Fruit fly (Drosophila melanogaster) whole organism, prepupa: ENCODE results near the gene osk.

Experiments used
- Blimp-1 ChIP-seq: fragments of 200-800 bp; sonication (Bioruptor generic); optimal IDR thresholded peaks from 3 replicates; lab custom pipeline; 2017; ENCODE audit warnings: missing biosample characterization, missing genetic modification characterization, mild to moderate bottlenecking, moderate library complexity, missing genetic modification reagents
- CG10631 ChIP-seq: fragments of 200-800 bp; sonication (Bioruptor generic); optimal IDR thresholded peaks from 2 replicates; lab custom pipeline; 2016; ENCODE audit warnings: missing biosample characterization, missing genetic modification characterization
- CG10669 ChIP-seq: fragments of 200-800 bp; sonication (Bioruptor generic); optimal IDR thresholded peaks from 3 replicates; lab custom pipeline; 2018; ENCODE audit warnings: missing biosample characterization, mild to moderate bottlenecking, missing genetic modification characterization, moderate library complexity
- CG11294 ChIP-seq: fragments of 200-800 bp; sonication (Bioruptor generic); IDR thresholded peaks from 2 replicates; pipeline ENCODE4 v1.3.6; 2022; ENCODE audit warnings: missing biosample characterization, missing genetic modification characterization
- CG15336 ChIP-seq: fragments of 200-800 bp; sonication (Bioruptor generic); IDR thresholded peaks from 2 replicates; pipeline ENCODE4 v1.3.6; 2022; ENCODE audit warnings: missing biosample characterization, missing genetic modification characterization
- CG1621 ChIP-seq: fragments of 200-800 bp; sonication (Bioruptor generic); optimal IDR thresholded peaks from 3 replicates; lab custom pipeline; 2018; ENCODE audit warnings: missing biosample characterization, mild to moderate bottlenecking, missing genetic modification characterization
- CG16779 ChIP-seq: fragments of 200-800 bp; sonication (Bioruptor generic); optimal IDR thresholded peaks from 3 replicates; lab custom pipeline; 2017; ENCODE audit warnings: missing biosample characterization, mild to moderate bottlenecking, missing genetic modification characterization
- CG3032 ChIP-seq: fragments of 200-800 bp; optimal IDR thresholded peaks from 2 replicates; lab custom pipeline; 2019; ENCODE audit warnings: missing biosample characterization, mild to moderate bottlenecking, missing genetic modification characterization, moderate library complexity
- CG32006 ChIP-seq: fragments of 200-800 bp; sonication (Bioruptor generic); optimal IDR thresholded peaks from 3 replicates; lab custom pipeline; 2017; ENCODE audit warnings: missing biosample characterization, mild to moderate bottlenecking, missing genetic modification characterization
- CG34406 ChIP-seq: fragments of 200-800 bp; sonication (Bioruptor generic); optimal IDR thresholded peaks from 3 replicates; lab custom pipeline; 2016; ENCODE audit warnings: missing biosample characterization, missing genetic modification characterization
- CG3919 ChIP-seq: fragments of 200-800 bp; sonication (Bioruptor generic); optimal IDR thresholded peaks from 3 replicates; lab custom pipeline; 2016; ENCODE audit warnings: missing biosample characterization, missing genetic modification characterization
- CG4318 ChIP-seq: fragments of 200-800 bp; sonication (Bioruptor generic); optimal IDR thresholded peaks from 3 replicates; lab custom pipeline; 2017; ENCODE audit warnings: missing biosample characterization, mild to moderate bottlenecking, missing genetic modification characterization
- CG6163 ChIP-seq: fragments of 200-800 bp; sonication (Bioruptor generic); IDR thresholded peaks from 3 replicates; pipeline ENCODE4 v1.3.6; 2022; ENCODE audit warnings: missing biosample characterization, missing genetic modification characterization
- CG6854 ChIP-seq: fragments of 200-800 bp; sonication (Bioruptor generic); optimal IDR thresholded peaks from 2 replicates; lab custom pipeline; 2017; ENCODE audit warnings: missing biosample characterization, mild to moderate bottlenecking, missing genetic modification characterization
- CG7368 ChIP-seq: fragments of 200-800 bp; sonication (Bioruptor generic); optimal IDR thresholded peaks from 3 replicates; lab custom pipeline; 2016; ENCODE audit warnings: missing biosample characterization, missing genetic modification characterization
- CG8119 ChIP-seq: fragments of 200-800 bp; sonication (Bioruptor generic); IDR thresholded peaks from 3 replicates; pipeline ENCODE4 v1.3.6; 2022; ENCODE audit warnings: missing biosample characterization, missing genetic modification characterization
- CG8632 ChIP-seq: fragments of 200-800 bp; sonication (Bioruptor generic); optimal IDR thresholded peaks from 3 replicates; lab custom pipeline; 2016; ENCODE audit warnings: missing biosample characterization, missing genetic modification characterization
- CG9139 ChIP-seq: fragments of 200-800 bp; sonication (Bioruptor generic); optimal IDR thresholded peaks from 3 replicates; lab custom pipeline; 2017; ENCODE audit warnings: missing biosample characterization, mild to moderate bottlenecking, missing genetic modification characterization
- Eip75B ChIP-seq: fragments of 200-800 bp; sonication (Bioruptor generic); optimal IDR thresholded peaks from 3 replicates; lab custom pipeline; 2016; ENCODE audit warnings: missing biosample characterization, missing genetic modification characterization
- Eip78C ChIP-seq: fragments of 200-800 bp; sonication (Bioruptor generic); peaks from one replicate; lab custom pipeline; 2016; ENCODE audit warnings: missing biosample characterization, missing genetic modification characterization
- Eip93F ChIP-seq: fragments of 200-800 bp; sonication (Bioruptor generic); optimal IDR thresholded peaks from 2 replicates; lab custom pipeline; 2016; ENCODE audit warnings: missing biosample characterization, mild to moderate bottlenecking, missing genetic modification characterization
- Ets21C ChIP-seq: fragments of 200-800 bp; sonication (Bioruptor generic); optimal IDR thresholded peaks from 3 replicates; lab custom pipeline; 2016; ENCODE audit warnings: missing biosample characterization, missing genetic modification characterization
- Ets96B ChIP-seq: fragments of 200-800 bp; optimal IDR thresholded peaks from 2 replicates; lab custom pipeline; 2019; ENCODE audit warnings: missing biosample characterization, mild to moderate bottlenecking, missing genetic modification characterization, moderate library complexity
- Hr39 ChIP-seq: fragments of 200-800 bp; sonication (Bioruptor generic); optimal IDR thresholded peaks from 2 replicates; lab custom pipeline; 2016; ENCODE audit warnings: missing biosample characterization, missing genetic modification characterization
- Lpt ChIP-seq: fragments of 200-800 bp; sonication (Bioruptor generic); optimal IDR thresholded peaks from 3 replicates; lab custom pipeline; 2016; ENCODE audit warnings: missing biosample characterization, missing genetic modification characterization
- OdsH ChIP-seq: fragments of 200-800 bp; sonication (Bioruptor generic); optimal IDR thresholded peaks from 3 replicates; lab custom pipeline; 2016; ENCODE audit warnings: missing biosample characterization, missing genetic modification characterization
- Sox102F ChIP-seq: fragments of 200-800 bp; sonication (Bioruptor generic); optimal IDR thresholded peaks from 2 replicates; lab custom pipeline; 2016; ENCODE audit warnings: missing biosample characterization, mild to moderate bottlenecking, missing genetic modification characterization
- Sox14 ChIP-seq: fragments of 200-800 bp; sonication (Bioruptor generic); optimal IDR thresholded peaks from 3 replicates; lab custom pipeline; 2016; ENCODE audit warnings: missing biosample characterization, missing genetic modification characterization
- achi ChIP-seq: fragments of 200-800 bp; sonication (Bioruptor generic); optimal IDR thresholded peaks from 3 replicates; lab custom pipeline; 2016; ENCODE audit warnings: missing biosample characterization, missing genetic modification characterization
- acj6 ChIP-seq: fragments of 200-800 bp; sonication (Bioruptor generic); optimal IDR thresholded peaks from 3 replicates; lab custom pipeline; 2016; ENCODE audit warnings: missing biosample characterization, missing genetic modification characterization
- cyc ChIP-seq: fragments of 200-800 bp; sonication (Bioruptor generic); optimal IDR thresholded peaks from 3 replicates; lab custom pipeline; 2016; ENCODE audit warnings: missing biosample characterization, missing genetic modification characterization
- dac ChIP-seq: fragments of 200-800 bp; sonication (Bioruptor generic); optimal IDR thresholded peaks from 2 replicates; lab custom pipeline; 2017; ENCODE audit warnings: missing biosample characterization, mild to moderate bottlenecking, missing genetic modification characterization
- dsx ChIP-seq: fragments of 200-800 bp; optimal IDR thresholded peaks from 3 replicates; lab custom pipeline; 2019; ENCODE audit warnings: missing biosample characterization, mild to moderate bottlenecking, missing genetic modification characterization, moderate library complexity; ENCODE audit not compliant: poor library complexity, severe bottlenecking
- eg ChIP-seq: fragments of 200-800 bp; sonication (Bioruptor generic); IDR thresholded peaks from 3 replicates; pipeline ENCODE4 v1.3.6; 2022; ENCODE audit warnings: missing biosample characterization, missing genetic modification characterization
- esn ChIP-seq: fragments of 200-800 bp; sonication (Bioruptor generic); optimal IDR thresholded peaks from 2 replicates; lab custom pipeline; 2016; ENCODE audit warnings: missing biosample characterization, mild to moderate bottlenecking, missing genetic modification characterization, moderate library complexity
- fkh ChIP-seq: fragments of 200-800 bp; sonication (Bioruptor generic); optimal IDR thresholded peaks from 3 replicates; lab custom pipeline; 2017; ENCODE audit warnings: missing biosample characterization, mild to moderate bottlenecking, missing genetic modification characterization, moderate library complexity
- lz ChIP-seq: fragments of 200-800 bp; sonication (Bioruptor generic); optimal IDR thresholded peaks from 3 replicates; lab custom pipeline; 2016; ENCODE audit warnings: missing biosample characterization, missing genetic modification characterization
- net ChIP-seq: fragments of 200-800 bp; sonication (Bioruptor generic); optimal IDR thresholded peaks from 3 replicates; lab custom pipeline; 2016; ENCODE audit warnings: missing biosample characterization, missing genetic modification characterization
- pdm3 ChIP-seq: fragments of 200-800 bp; sonication (Bioruptor generic); optimal IDR thresholded peaks from 3 replicates; lab custom pipeline; 2016; ENCODE audit warnings: missing biosample characterization, missing genetic modification characterization
- salr ChIP-seq, 2 experiments: fragments of 200-800 bp; sonication (Bioruptor generic); optimal IDR thresholded peaks; 3 replicates each; lab custom pipeline; 2016 to 2018; ENCODE audit warnings: missing biosample characterization in 2 of 2, missing genetic modification characterization in 2 of 2, mild to moderate bottlenecking in 1 of 2
- spab ChIP-seq: fragments of 200-800 bp; sonication (Bioruptor generic); optimal IDR thresholded peaks from 2 replicates; lab custom pipeline; 2017; ENCODE audit warnings: missing biosample characterization, mild to moderate bottlenecking, missing genetic modification characterization, missing genetic modification reagents
- svp ChIP-seq: fragments of 200-800 bp; sonication (Bioruptor generic); peaks from one replicate; lab custom pipeline; 2016; ENCODE audit warnings: missing biosample characterization, missing genetic modification characterization
- vri ChIP-seq: fragments of 200-800 bp; sonication (Bioruptor generic); optimal IDR thresholded peaks from 3 replicates; lab custom pipeline; 2016; ENCODE audit warnings: missing biosample characterization, mild to moderate bottlenecking, missing genetic modification characterization

The osk gene

DNA sequence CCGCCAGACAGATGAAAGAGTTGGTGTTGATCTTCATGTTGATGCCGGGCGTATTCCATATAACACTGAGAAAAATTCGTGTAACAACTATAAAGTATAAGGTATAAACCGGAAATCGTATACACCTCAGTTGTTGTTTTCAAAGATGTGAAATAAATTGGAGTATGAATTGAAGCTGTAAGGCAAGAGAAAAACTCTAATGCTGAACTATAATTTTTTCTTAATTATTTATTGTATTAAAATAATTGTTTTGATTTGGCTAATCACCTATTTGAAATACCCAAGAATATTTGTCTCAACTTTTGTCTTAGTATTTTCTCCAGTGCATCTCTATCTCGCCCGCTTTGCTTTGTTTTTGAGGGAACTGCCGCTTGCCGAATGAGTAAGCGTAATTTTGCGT is 25.4 kb downstream of the osk start (continued):
- TF ChIP-seq eg (peak; percentile 29; the same call in 1 of the 3 replicates), esn (GFP tag; lab: Kevin White, UChicago) (peak; percentile 38), CG9139 (GFP tag; lab: Kevin White, UChicago) (no peak), Ets21C (no peak), CG4318 (peak; percentile 53), dsx (GFP tag; lab: Kevin White, UChicago) (no peak), CG3032 (tag; lab: Kevin White, UChicago) (no peak), CG16779 (tag; lab: Kevin White, UChicago) (no peak), OdsH (GFP tag; lab: Kevin White, UChicago) (peak; percentile 47), CG8632 (GFP tag; lab: Kevin White, UChicago) (peak; percentile 16), Eip78C (GFP tag; lab: Kevin White, UChicago) (peak; percentile 65), CG1621 (tag; lab: Kevin White, UChicago) (no peak), Sox102F (peak; percentile 4), CG3919 (GFP tag; lab: Kevin White, UChicago) (peak; percentile 23), acj6 (GFP tag; lab: Kevin White, UChicago) (peak; percentile 31), net (GFP tag; lab: Kevin White, UChicago) (peak; percentile 29), cyc (no peak), achi (GFP tag; lab: Kevin White, UChicago) (peak; percentile 56), Sox14 (GFP tag; lab: Kevin White, UChicago) (no peak), Eip93F (GFP tag; lab: Kevin White, UChicago) (no peak), CG11294 (GFP tag; lab: Robert Waterston, UW) (no peak), CG10631 (GFP tag; lab: Kevin White, UChicago) (peak; percentile 24), CG34406 (GFP tag; lab: Kevin White, UChicago) (peak; percentile 26), CG32006 (GFP tag; lab: Kevin White, UChicago) (peak; percentile 79), dac (GFP tag; lab: Kevin White, UChicago) (peak; percentile 7), spab (no peak), Hr39 (GFP tag; lab: Kevin White, UChicago) (no peak), CG7368 (GFP tag; lab: Kevin White, UChicago) (no peak), CG15336 (GFP tag; lab: Robert Waterston, UW) (peak; percentile 82), Lpt (GFP tag; lab: Kevin White, UChicago) (peak; percentile 6), vri (no peak), pdm3 (GFP tag; lab: Kevin White, UChicago) (no peak), Ets96B (tag; lab: Kevin White, UChicago) (no peak)

DNA sequence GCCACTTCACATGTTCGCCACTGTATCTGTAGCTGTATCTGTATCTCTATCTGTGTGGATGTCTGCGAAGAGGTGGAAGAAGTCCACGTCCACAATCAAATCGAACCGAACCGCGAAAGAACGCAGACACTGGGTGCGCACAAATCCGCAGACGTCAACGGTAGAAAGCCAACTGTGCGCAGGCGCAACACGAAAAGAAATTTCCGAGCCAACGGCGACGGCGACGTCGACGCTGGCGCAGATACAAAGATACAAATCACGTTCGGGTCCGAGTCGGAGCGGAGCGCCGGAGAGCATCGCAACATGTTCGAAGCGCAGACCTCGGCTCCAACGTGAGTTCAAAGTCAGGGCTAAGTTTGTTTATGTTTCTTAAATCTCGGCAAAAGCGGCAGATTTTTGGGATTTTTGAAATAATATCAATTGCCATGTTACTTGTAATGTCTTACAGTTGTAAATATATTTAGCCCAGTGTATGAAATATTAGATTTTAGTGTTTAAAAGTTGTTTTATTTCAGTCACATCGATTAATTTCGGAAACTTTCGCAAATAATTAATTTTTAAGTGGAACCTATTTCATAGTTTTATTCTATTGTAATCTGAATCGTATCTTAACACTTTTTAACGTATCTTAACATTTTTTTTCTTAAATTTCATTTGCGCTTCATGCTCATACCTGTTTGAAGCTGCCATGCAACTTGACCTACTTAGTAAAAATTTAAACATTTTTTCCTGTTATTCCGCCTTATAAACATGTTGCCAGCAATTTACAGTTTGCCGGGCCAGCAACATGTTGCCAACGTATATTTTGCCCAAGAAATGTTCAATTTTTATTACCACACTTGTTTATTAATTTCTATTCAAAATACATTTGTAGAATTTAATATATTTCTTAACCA is 28.2 kb downstream of the osk start, which contains the start of gene ich:
Gene ich, minus strand, starts transcription at position 178 of the 896 bp plus-strand sequence.
- TF ChIP-seq Eip78C (GFP tag; lab: Kevin White, UChicago): peak; percentile 68
- TF ChIP-seq CG8119: no peak
- no peak for TF ChIP-seq spab
- peak; percentile 37 for TF ChIP-seq CG32006 (GFP tag; lab: Kevin White, UChicago)
- peak; percentile 22 for TF ChIP-seq dsx (GFP tag; lab: Kevin White, UChicago)
- TF ChIP-seq eg: 0 out of 3 replicates have a peak, but pooled peaks have one; percentile 33
- no peak for TF ChIP-seq dac (GFP tag; lab: Kevin White, UChicago)
- TF ChIP-seq Eip75B (GFP tag; lab: Kevin White, UChicago): peak; percentile 2
- peak; percentile 2 for TF ChIP-seq CG3919 (GFP tag; lab: Kevin White, UChicago)
- TF ChIP-seq CG1621 (tag; lab: Kevin White, UChicago): peak; percentile 62

DNA sequence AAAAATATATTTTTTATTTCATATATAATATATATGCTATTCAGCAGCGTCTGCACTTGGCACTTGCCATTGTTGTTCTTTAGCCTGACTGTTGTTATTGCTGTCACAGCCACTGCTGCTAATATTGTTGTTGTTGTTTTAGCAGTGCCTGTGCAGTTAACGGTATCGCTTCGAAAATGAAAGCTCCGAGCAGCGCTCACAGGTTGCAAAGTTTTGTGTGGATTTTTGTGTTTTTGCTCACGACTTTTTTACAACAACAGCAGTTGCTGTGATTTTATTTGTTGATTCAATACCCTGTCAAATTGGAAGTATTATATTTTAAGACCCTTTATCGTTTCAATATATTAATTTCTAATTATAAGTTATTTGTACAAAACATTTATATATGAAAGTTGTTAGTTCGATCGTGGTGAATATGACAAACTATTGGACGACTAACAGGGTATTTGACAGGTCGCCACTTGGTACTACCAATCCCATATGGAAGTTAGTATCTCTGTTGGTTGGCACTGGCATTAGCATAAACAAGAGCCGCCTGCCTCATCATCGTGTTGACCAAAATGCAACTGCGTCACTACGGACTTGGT is 28.9 kb downstream of the osk start:
- TF ChIP-seq Sox102F (no peak), CG10669 (GFP tag; lab: Kevin White, UChicago) (no peak), CG6854 (GFP tag; lab: Kevin White, UChicago) (no peak), CG34406 (GFP tag; lab: Kevin White, UChicago) (peak; percentile 18), Blimp-1 (GFP tag; lab: Kevin White, UChicago) (peak; percentile 42), CG6163 (GFP tag; lab: Robert Waterston, UW) (no peak), Hr39 (GFP tag; lab: Kevin White, UChicago) (no peak), acj6 (GFP tag; lab: Kevin White, UChicago) (peak; percentile 8), CG8119 (peak; percentile 65; the same call in 1 of the 3 replicates), Ets21C (no peak), CG3032 (tag; lab: Kevin White, UChicago) (no peak), vri (no peak), eg (peak; percentile 75), svp (GFP tag; lab: Kevin White, UChicago) (peak; percentile 63), CG11294 (GFP tag; lab: Robert Waterston, UW) (no peak), OdsH (GFP tag; lab: Kevin White, UChicago) (peak; percentile 37), salr (GFP tag; optimal IDR thresholded peaks at IDR 0.05; lab: Kevin White, UChicago) (no peak), lz (GFP tag; lab: Kevin White, UChicago) (no peak), CG4318 (peak; percentile 56), fkh (GFP tag; lab: Kevin White, UChicago) (no peak)
